Worm (Caenorhabditis elegans): ENCODE data around the gene srh-104.

- no peak for TF ChIP-seq hlh-26 (GFP tag; conservative IDR thresholded peaks at IDR 0.05)
- TF ChIP-seq unc-62 (GFP tag; optimal IDR thresholded peaks at IDR 0.05), result no peak
- TF ChIP-seq egrh-3 (GFP tag; IDR thresholded peaks at IDR 0.05), result no peak
- TF ChIP-seq T26A5.8 (tag; optimal IDR thresholded peaks at IDR 0.05), result no peak
- TF ChIP-seq ceh-27 (GFP tag; optimal IDR thresholded peaks at IDR 0.05), result no peak
- TF ChIP-seq Y56A3A.18 (GFP tag; IDR thresholded peaks at IDR 0.05), result no peak
- no peak for TF ChIP-seq snpc-1.1 (tag; optimal IDR thresholded peaks at IDR 0.05; ENCODE audit: insufficient read depth)
Observed at ce11 chrV:16259684-16260083, 15.7 kb upstream of the srh-104 start, which contains the start of gene nhr-127.

Measured in whole organism, young adult.